Worm (Caenorhabditis elegans): ENCODE data around the gene Y43C5B.2.

- TF ChIP-seq nhr-102 (tag; optimal IDR thresholded peaks at IDR 0.05) (no peak), nhr-76 (tag; optimal IDR thresholded peaks at IDR 0.05) (no peak), mep-1 (tag; optimal IDR thresholded peaks at IDR 0.05) (no peak), fos-1 (tag; optimal IDR thresholded peaks at IDR 0.05) (no peak), nhr-42 (GFP tag; IDR thresholded peaks at IDR 0.05) (no peak)
These were observed 2.1 kb downstream of the Y43C5B.2 start, which contains the start of the genes unc-43 and Y43C5B.3 for ce11 chrIV:10349871-10350640.

All from whole organism, L4 larva.